Worm (Caenorhabditis elegans): ENCODE results near the gene osgn-1.

The osgn-1 gene

DNA sequence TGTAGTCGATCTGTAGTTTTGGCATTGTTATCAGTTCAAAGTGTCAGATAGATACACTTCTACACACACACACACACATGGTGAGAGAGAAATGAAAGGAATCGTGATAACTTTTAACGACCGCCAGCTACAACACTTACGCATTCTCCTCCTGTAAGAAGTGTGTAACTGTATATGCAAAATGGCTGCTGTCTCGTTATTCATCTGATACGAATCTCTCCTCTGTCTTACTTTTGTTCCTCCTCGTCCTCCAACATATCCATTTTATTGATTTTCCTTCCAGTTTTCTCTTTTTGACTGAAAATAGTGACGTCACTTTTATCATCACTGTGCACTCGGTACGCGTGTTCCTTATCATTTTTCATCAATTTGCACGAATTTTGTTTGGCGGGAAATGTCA lies 5.5 kb downstream of the osgn-1 start:
- no peak for TF ChIP-seq unc-62 (GFP tag; optimal IDR thresholded peaks at IDR 0.05)

DNA sequence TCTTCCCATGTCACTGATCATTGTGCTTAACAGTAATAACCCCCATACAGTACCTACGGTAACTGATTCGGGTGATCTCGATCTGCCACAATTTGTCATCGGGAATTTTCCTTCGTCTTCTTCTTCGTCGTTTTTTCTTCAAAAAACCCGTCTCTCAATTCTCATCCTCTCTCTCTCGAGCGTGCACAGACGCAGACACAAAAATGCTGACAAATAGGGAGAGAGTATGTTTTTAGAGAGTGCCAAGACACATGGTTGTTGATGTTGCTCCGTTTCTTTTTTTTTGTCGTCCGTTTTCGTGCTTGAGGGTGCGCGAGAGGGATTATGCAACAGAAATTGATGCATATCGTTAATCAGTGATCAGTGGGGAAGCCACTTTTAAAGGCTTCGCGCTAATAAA lies 8.2 kb downstream of the osgn-1 start:
- TF ChIP-seq unc-62 (GFP tag; optimal IDR thresholded peaks at IDR 0.05): no peak

DNA sequence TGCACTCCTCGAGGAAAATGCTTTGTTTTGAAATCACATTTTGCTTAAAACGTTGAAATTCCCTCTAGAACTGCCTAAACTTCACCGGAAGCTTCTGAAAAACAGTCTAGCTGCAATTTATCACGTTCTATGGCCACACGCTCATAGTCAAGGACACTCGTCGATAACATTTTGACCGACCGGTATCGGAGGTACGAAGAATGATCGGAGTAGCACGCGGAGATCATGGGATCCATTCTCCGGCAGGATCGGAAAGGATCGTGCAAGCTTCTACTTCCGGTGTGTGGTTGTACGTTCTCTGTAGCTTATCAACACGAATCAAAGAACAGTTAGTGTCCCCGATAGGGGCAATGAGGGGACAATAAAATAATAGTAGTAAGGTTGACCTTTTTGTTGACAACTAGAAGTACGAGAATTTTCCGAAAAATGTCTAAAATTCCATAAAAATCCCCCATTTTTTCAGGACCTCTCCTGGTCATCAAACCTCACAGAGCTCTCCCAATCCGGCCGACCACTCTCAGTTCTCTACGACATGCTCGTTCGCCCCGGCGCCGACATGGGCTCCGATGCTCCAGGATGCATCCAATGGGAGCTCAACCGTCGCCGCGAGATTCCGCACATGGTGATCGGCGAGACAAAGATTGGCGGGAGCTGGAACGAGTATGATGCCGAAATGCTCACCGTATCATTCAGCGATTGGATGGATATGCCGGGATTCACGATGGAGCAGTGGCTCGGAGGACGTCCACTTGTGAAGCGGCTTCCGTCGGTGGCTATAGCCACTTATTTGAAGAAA lies 9.1 kb downstream of the osgn-1 start:
- TF ChIP-seq unc-62 (GFP tag; optimal IDR thresholded peaks at IDR 0.05): no peak

DNA sequence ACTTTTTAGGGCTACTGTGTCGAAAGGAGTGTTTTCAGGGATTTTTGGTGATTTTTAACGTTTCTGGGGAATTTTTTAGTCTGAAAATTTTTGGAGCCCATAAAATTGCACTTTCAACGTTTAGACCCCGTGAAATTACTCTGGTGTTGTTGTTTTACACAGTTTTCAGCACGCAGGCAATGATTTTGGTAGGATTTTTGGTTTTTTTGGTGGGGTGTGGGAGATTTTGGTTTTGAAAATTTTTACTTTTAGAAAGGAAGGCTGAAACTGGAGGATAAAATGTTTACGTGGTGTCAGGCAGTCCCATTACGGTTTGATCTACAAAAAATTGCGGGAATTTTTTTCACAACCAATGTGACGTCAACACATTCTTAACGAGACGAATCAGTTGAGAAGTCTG lies 11.1 kb downstream of the osgn-1 start:
- TF ChIP-seq unc-62 (GFP tag; optimal IDR thresholded peaks at IDR 0.05): no peak

DNA sequence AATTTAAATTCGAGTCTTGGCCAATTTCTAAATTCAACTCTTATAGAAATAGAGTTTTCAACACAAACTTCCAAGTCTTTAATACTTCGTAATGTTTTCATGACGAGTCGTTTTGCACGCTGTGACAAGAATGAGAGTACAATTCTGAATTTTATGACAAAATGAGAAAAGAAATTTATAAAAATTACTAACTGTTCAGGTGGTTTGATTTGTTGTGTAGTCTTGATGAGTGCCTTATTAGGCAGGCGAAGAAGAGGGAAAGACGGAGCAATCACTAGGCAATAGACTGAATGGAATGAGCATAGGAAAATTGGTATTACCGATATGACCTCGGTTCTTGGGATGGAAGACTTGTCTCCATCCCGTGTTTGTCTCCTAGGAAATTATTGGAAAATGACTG lies 12.8 kb downstream of the osgn-1 start, which contains the start of gene F30B5.11:
F30B5.11 (minus strand) TSS at position 101 of the 400 bp plus-strand sequence.
- TF ChIP-seq unc-62 (GFP tag; optimal IDR thresholded peaks at IDR 0.05): no peak

DNA sequence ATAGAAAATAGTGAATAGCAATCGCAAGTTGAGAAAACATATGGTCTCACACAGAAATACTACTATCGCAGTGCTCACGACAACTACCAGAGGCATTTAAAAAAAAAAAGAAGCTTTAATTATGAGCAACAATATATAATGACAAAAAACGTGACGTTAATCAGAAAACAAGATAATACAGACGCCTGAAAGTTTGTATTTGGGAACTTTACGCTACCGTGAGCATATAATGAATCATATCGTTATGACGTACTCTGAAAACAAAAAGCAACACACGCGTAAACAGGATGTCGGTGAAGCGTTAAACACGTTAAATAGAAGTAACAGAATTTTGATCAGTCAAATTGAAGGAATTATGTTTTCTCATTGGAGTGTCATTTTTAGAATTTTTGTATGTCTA lies 18.7 kb downstream of the osgn-1 start, which contains the start of gene srbc-71:
srbc-71 (minus strand) TSS at position 101 of the 400 bp plus-strand sequence.
- TF ChIP-seq unc-62 (GFP tag; optimal IDR thresholded peaks at IDR 0.05): no peak

DNA sequence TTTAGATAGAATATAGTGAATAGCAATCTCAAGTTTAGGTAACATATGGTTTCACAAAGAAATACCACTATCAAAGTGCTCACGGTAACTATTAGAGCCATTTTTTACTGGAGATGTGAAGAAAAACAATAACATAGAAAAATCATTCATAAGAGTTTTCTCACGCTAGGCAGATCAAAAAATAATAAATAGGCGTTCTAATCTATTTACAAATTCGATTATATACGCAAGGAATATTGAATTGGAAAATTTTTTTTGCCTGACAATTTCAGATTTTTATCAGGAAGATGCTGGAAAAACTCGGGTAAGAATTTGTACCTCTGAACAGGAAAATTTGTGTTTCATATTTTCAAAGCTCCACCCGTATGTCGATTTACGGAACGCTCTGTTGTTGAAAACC lies 20.7 kb downstream of the osgn-1 start, which contains the start of gene srbc-70:
srbc-70 (minus strand) TSS at position 101 of the 400 bp plus-strand sequence.
- TF ChIP-seq unc-62 (GFP tag; optimal IDR thresholded peaks at IDR 0.05): no peak

DNA sequence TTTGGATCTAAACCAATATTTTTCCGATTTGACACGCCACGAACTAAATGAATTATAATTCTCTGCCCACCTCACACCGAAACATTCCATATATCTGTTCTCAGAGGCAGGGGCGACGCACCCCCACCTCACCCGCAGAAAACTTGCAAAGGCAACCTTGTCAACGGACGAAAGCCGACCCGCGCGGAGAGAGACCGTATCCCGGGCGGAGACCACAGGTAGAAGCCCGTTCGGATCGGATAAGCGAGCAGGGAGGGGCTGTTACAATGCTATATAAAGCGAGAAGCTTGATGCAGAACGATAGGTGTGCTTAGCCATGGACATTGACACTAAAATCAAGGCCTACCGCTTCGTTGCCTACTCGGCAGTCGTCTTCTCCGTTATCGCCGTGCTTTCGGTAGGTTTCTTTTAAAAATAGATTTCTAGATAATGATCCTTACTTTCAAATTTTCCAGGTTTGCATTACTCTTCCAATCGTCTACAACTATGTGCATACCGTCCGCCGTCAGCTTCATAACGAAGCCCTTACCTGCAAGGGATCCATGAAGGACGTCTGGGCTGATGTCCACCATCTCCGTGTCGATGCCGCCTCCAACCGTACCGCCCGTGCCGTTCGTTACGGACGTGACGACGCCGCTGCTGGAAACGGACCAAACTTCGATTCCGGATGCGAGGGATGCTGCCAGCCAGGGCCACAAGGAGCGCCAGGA lies 28.3 kb downstream of the osgn-1 start, which contains the start of the genes zipt-2.2 and dpy-13:
zipt-2.2 (minus strand) TSS at position 51 of the 710 bp plus-strand sequence.
dpy-13 (plus strand) TSS at position 300 of the 710 bp plus-strand sequence.
- TF ChIP-seq unc-62 (GFP tag; optimal IDR thresholded peaks at IDR 0.05): no peak

DNA sequence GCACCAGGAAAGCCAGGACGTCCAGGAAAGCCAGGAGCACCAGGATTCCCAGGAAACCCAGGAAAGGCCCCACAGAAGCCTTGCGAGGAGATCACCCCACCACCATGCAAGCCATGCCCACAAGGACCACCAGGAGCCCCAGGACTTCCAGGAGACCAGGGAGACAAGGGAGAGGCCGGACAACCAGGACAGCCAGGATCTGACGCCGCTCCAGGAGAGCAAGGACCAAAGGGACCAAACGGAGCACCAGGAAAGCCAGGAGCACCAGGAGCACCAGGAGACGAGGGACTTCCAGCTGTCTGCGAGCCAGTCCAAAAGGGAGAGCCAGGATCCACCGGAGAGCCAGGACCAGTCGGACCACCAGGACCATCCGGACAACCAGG lies 28.8 kb downstream of the osgn-1 start:
- TF ChIP-seq unc-62 (GFP tag; optimal IDR thresholded peaks at IDR 0.05): no peak

DNA sequence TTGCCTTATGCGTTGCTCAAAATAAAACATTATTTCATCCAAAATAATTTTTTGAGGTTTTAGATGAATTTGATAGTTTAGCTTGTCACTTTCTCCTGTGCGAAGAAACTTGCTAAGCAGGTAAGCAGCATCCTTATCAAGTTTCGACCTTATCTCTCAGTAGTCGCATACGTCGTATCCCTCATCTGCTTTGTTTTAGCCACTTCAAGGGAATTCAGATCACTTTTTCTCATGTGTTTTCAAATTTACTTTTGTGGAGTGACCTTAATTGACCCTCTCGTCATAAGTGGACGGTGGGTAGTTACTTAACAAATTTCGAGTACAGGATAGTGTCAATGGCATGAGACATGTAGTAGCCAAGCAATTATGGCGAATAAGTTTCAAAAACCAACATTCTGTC lies 29.5 kb downstream of the osgn-1 start:
- no peak for TF ChIP-seq unc-62 (GFP tag; optimal IDR thresholded peaks at IDR 0.05)

DNA sequence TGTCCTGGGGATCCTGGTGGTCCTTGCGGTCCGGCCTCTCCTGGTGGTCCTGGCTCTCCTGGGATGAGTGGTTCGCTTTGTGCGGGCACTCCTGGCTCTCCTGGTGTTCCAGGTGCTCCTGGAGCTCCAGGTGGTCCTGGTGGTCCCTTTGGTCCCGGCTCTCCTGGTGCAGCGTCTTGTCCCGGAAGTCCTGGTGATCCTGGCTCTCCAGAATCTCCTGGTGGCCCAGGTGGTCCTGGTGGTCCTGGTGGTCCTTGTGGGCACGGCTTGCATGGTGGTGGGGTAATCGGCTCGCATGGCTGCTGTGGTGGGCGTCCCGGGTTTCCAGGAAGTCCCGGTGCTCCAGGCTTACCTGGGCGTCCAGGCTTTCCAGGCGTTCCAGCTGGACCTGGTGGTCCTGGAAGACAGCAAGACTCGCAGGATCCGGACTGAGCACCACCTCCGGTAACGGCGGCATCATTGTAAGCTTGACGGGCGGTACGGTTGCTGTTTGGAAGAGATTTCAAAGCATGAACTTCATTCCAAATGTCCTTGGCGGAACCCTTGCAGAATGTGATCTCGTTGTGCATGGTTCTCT lies 36.7 kb downstream of the osgn-1 start:
- TF ChIP-seq unc-62 (GFP tag; optimal IDR thresholded peaks at IDR 0.05): no peak

DNA sequence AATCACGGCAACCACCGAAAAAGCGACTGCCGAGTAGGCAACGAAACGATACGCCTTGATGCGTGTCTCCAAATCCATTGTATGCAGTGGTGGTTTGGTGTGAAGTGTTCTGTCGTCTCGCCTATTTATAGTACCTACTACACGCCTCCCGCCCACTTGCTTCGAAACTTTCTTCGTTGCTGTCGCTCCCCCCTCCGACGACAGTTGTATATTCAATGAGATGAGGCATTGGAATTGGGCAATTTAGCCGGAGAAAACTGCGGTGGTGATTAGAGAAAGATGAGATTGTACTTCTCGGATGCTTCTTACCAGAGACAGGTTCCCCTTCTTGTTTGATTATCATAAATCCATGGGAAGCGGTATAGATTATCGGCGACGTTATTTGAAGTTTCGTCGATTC lies 37.3 kb downstream of the osgn-1 start, which contains the start of gene col-34:
col-34 (minus strand) TSS at position 101 of the 400 bp plus-strand sequence.
- no peak for TF ChIP-seq unc-62 (GFP tag; optimal IDR thresholded peaks at IDR 0.05)

DNA sequence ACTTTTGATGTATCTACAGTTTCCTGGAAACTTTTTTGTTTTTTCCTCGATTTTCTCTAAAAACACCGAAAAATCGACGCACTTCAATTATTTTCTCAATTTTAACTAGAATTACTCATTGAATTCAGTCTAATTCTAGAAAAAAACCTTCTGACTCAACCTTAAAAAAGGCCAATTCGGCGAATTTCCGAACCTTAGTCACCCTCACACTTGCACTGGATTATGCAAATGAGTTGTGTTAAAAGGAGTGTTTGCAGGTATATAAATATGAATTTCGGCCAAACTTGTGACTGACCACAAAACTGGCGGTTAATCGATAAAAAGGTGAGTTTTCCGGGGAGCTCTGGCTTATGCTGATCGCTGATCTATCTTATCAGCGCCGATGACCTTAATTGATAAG lies 39.3 kb downstream of the osgn-1 start, which contains the start of gene ttr-20:
ttr-20 (plus strand) TSS at position 301 of the 400 bp plus-strand sequence.
- no peak for TF ChIP-seq unc-62 (GFP tag; optimal IDR thresholded peaks at IDR 0.05)

DNA sequence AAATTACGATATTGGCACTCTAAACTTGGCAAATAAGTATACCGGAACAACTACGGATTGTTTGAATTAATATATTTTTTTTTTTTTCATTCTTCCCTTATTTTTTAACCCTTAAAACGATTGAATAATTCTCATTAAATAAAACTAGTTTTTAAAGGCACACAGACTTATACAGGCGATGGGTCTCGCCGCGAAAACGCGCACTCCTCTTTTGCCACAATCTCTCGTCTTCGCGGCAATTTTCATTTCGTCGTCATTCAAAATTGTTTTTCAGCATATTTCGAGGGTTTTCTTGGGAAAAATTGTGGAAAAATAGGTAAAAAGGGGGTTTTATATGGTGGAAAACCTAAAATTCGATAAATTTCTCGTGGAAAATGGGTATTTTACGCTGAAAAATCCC lies 40.1 kb downstream of the osgn-1 start:
- no peak for TF ChIP-seq unc-62 (GFP tag; optimal IDR thresholded peaks at IDR 0.05)

DNA sequence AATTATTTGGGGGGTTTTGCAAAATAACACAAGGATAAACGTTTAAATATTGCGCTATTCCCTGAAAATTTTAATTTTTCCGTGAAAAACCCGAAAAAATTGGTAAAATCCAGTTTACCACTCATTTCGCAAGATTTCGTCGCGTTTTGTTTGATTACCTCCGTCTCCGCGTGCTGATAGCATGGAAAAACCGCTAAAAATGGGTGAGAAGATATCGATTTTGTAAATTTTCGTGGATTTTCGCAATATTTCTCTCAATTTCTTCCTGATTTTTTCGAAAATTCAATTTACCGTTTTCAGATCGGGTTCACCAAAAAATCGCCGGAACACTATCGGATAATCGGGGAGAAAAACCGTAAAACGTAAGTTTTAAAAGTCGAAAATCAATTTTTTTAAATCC lies 40.6 kb downstream of the osgn-1 start, which contains the start of gene ama-1:
ama-1 (plus strand) TSS at position 301 of the 400 bp plus-strand sequence.
- TF ChIP-seq unc-62 (GFP tag; optimal IDR thresholded peaks at IDR 0.05): no peak

DNA sequence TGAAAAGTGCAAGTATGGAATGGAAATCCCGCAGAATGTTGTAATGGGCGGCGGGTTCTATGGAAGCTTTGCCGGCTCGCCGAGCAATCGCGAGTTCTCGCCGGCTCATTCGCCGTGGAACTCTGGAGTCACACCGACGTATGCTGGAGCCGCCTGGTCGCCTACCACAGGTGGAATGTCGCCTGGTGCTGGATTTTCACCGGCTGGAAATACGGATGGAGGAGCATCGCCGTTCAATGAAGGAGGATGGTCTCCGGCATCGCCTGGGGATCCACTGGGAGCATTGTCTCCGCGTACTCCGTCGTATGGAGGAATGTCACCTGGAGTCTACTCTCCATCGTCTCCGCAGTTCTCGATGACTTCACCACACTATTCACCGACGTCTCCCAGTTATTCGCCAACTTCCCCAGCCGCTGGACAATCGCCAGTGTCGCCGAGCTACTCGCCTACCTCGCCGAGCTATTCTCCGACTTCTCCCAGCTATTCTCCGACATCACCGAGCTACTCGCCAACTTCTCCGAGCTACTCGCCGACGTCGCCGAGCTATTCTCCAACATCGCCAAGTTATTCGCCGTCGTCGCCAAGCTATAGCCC lies 47.9 kb downstream of the osgn-1 start:
- TF ChIP-seq unc-62 (GFP tag; optimal IDR thresholded peaks at IDR 0.05): no peak

All from whole organism, dauer.